Worm (Caenorhabditis elegans) whole organism, L3 larva: Measurements from ENCODE around the gene srh-78.

Source experiments
- elt-1 ChIP-seq: fragments of 150-350 bp; optimal IDR thresholded peaks from 2 replicates; lab custom pipeline; 2014; ENCODE audit warnings: missing biosample characterization, missing genetic modification characterization
- elt-2 ChIP-seq: sonication (generic microtip); optimal IDR thresholded peaks from 2 replicates; lab custom pipeline; 2016; ENCODE audit warnings: missing genetic modification reagents, mild to moderate bottlenecking, missing genetic modification characterization, missing compliant biosample characterization
- elt-3 ChIP-seq, 3 experiments: fragments of 150-350 bp in 1 of 3; sonication (generic microtip) in 2 of 3; optimal IDR thresholded peaks; 2 replicates in 2 of 3; 4 replicates in 1 of 3; lab custom pipeline; 2014 to 2017; ENCODE audit warnings: missing biosample characterization in 3 of 3, missing genetic modification characterization in 3 of 3
- eor-1 ChIP-seq, 2 experiments: fragments of 150-350 bp; optimal IDR thresholded peaks; 2 replicates each; lab custom pipeline; 2014 to 2018; ENCODE audit warnings: missing biosample characterization in 2 of 2, missing genetic modification characterization in 2 of 2
- fkh-10 ChIP-seq: sonication (generic microtip); optimal IDR thresholded peaks from 2 replicates; lab custom pipeline; 2017; ENCODE audit warnings: missing biosample characterization, missing genetic modification reagents, missing genetic modification characterization
- mdl-1 ChIP-seq: fragments of 150-350 bp; optimal IDR thresholded peaks from 2 replicates; lab custom pipeline; 2014; ENCODE audit warnings: missing biosample characterization, missing genetic modification characterization
- nfya-1 ChIP-seq: sonication (generic microtip); optimal IDR thresholded peaks from 2 replicates; lab custom pipeline; 2017; ENCODE audit warnings: missing genetic modification characterization, mild to moderate bottlenecking, missing compliant biosample characterization, antibody characterized with exemption, moderate library complexity; ENCODE audit not compliant: insufficient read depth
- nhr-237 ChIP-seq: fragments of 150-350 bp; optimal IDR thresholded peaks from 2 replicates; lab custom pipeline; 2014; ENCODE audit warnings: missing biosample characterization, missing genetic modification characterization
- nhr-77 ChIP-seq: fragments of 150-350 bp; optimal IDR thresholded peaks from 2 replicates; lab custom pipeline; 2014; ENCODE audit warnings: missing biosample characterization, missing genetic modification characterization
- sea-2 ChIP-seq: fragments of 150-350 bp; sonication (generic microtip); optimal IDR thresholded peaks from 4 replicates; lab custom pipeline; 2014; ENCODE audit warnings: missing biosample characterization, missing genetic modification reagents, missing genetic modification characterization
- snpc-4 ChIP-seq: fragments of 150-350 bp; optimal IDR thresholded peaks from 2 replicates; lab custom pipeline; 2014; ENCODE audit warnings: missing biosample characterization, missing genetic modification characterization
- zag-1 ChIP-seq: fragments of 150-350 bp; optimal IDR thresholded peaks from 2 replicates; lab custom pipeline; 2014; ENCODE audit warnings: missing biosample characterization, missing genetic modification characterization

ce11 chrV:242518-242917 lies 25.6 kb downstream of the srh-78 start, which contains the start of gene R02C2.7:
- no peak for TF ChIP-seq elt-2
- TF ChIP-seq elt-3 (tag; optimal IDR thresholded peaks at IDR 0.05; lab: Kevin White, UChicago) = no peak
- TF ChIP-seq zag-1 (tag; lab: Kevin White, UChicago) = no peak
- TF ChIP-seq elt-1 (tag; lab: Kevin White, UChicago) = no peak
- no peak for TF ChIP-seq nfya-1
- no peak for TF ChIP-seq sea-2 (GFP tag; lab: Kevin White, UChicago)
- TF ChIP-seq mdl-1 (tag; lab: Kevin White, UChicago) = no peak
- TF ChIP-seq nhr-77 (tag; lab: Kevin White, UChicago) = no peak
- TF ChIP-seq snpc-4 = no peak
- no peak for TF ChIP-seq eor-1 (tag; optimal IDR thresholded peaks at IDR 0.05; lab: Kevin White, UChicago)
- no peak for TF ChIP-seq fkh-10 (GFP tag; lab: Kevin White, UChicago)
- no peak for TF ChIP-seq nhr-237
